Worm (Caenorhabditis elegans): ENCODE data around the gene M163.21.

Gene M163.21

DNA sequence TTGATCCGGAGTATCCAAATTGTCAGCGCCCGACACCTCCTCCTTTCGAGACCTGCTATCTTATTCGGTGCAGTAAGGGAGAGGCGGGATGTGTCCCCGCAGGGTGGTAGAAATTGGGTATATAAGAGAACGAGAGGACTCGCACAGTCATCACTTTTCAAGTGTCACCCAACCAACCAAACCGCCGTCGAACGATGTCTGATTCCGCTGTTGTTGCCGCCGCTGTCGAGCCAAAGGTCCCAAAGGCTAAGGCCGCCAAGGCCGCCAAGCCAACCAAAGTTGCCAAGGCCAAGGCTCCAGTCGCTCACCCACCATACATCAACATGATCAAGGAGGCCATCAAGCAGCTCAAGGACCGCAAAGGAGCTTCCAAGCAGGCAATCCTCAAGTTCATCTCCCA lies 23.3 kb downstream of the M163.21 start, which contains the start of gene his-24 (continued):
- TF ChIP-seq ces-1 (GFP tag; optimal IDR thresholded peaks at IDR 0.05) = no peak
- no peak for TF ChIP-seq skn-1 (tag; optimal IDR thresholded peaks at IDR 0.05)
- peak; percentile 99 for TF ChIP-seq aha-1 (tag)
- TF ChIP-seq ceh-62 (tag; optimal IDR thresholded peaks at IDR 0.05) = no peak
- TF ChIP-seq F10B5.3 (tag; optimal IDR thresholded peaks at IDR 0.05) = no peak
- no peak for TF ChIP-seq tag-97 (GFP tag; IDR thresholded peaks at IDR 0.05)
- no peak for TF ChIP-seq unc-130 (GFP tag; optimal IDR thresholded peaks at IDR 0.05)
- TF ChIP-seq php-3 (GFP tag; IDR thresholded peaks at IDR 0.05) = peak; percentile 65
- TF ChIP-seq zag-1 (tag; optimal IDR thresholded peaks at IDR 0.05) = no peak
- TF ChIP-seq lir-3 (tag; optimal IDR thresholded peaks at IDR 0.05) = no peak
- TF ChIP-seq gei-8 (GFP tag; optimal IDR thresholded peaks at IDR 0.05) = no peak
- 0 out of 2 replicates have a peak, but pooled peaks have one; percentile 34 for TF ChIP-seq madf-9 (GFP tag; conservative IDR thresholded peaks at IDR 0.05)
- TF ChIP-seq nhr-42 (GFP tag; IDR thresholded peaks at IDR 0.05) = peak; percentile 59; the same call in 1 of the 2 replicates
- TF ChIP-seq lsy-2 (tag; optimal IDR thresholded peaks at IDR 0.05) = peak in 1 of 2 experiments; percentile 70
- TF ChIP-seq dmd-9 (GFP tag; IDR thresholded peaks at IDR 0.05) = peak; percentile 66; the same call in 1 of the 2 replicates
- no peak for TF ChIP-seq Y105C5A.15 (GFP tag; IDR thresholded peaks at IDR 0.05)
- peak; percentile 56; the same call in 1 of the 2 replicates for TF ChIP-seq egl-43 (GFP tag; IDR thresholded peaks at IDR 0.05)
- no peak for TF ChIP-seq daf-12 (tag; optimal IDR thresholded peaks at IDR 0.05)
- TF ChIP-seq hlh-30 (tag; optimal IDR thresholded peaks at IDR 0.05; ENCODE audit: insufficient read depth) = peak; percentile 71
- no peak for TF ChIP-seq ztf-11 (tag; optimal IDR thresholded peaks at IDR 0.05)
- TF ChIP-seq hif-1 (tag; optimal IDR thresholded peaks at IDR 0.05) = peak in 1 of 2 experiments; percentile 51
- 0 out of 2 replicates have a peak, but pooled peaks have one; percentile 32 for TF ChIP-seq vab-7 (GFP tag; IDR thresholded peaks at IDR 0.05)
- TF ChIP-seq mxl-2 (GFP tag; conservative IDR thresholded peaks at IDR 0.05) = 0 out of 2 replicates have a peak, but pooled peaks have one; percentile 40
- no peak for TF ChIP-seq nhr-10 (tag; optimal IDR thresholded peaks at IDR 0.05)
- TF ChIP-seq ceh-32 (tag; optimal IDR thresholded peaks at IDR 0.05; ENCODE audit: poor library complexity) = no peak
- TF ChIP-seq egl-27 (tag; optimal IDR thresholded peaks at IDR 0.05) = no peak
- TF ChIP-seq set-16 (GFP tag; IDR thresholded peaks at IDR 0.05) = no peak
- TF ChIP-seq nhr-25 (tag; optimal IDR thresholded peaks at IDR 0.05; ENCODE audit: borderline replicate concordance, insufficient read depth) = peak; percentile 18
- TF ChIP-seq ZK337.2 (GFP tag; IDR thresholded peaks at IDR 0.05) = no peak
- TF ChIP-seq fkh-10 (GFP tag; optimal IDR thresholded peaks at IDR 0.05) = peak; percentile 6
- TF ChIP-seq fos-1 (tag; optimal IDR thresholded peaks at IDR 0.05) = no peak
- TF ChIP-seq ctbp-1 (GFP tag; IDR thresholded peaks at IDR 0.05) = peak; percentile 62; the same call in 1 of the 2 replicates
- no peak for TF ChIP-seq zfp-2 (tag; optimal IDR thresholded peaks at IDR 0.05)
- TF ChIP-seq snpc-1.2 (GFP tag; IDR thresholded peaks at IDR 0.05) = no peak
- peak; percentile 63 for TF ChIP-seq nhr-77 (tag; optimal IDR thresholded peaks at IDR 0.05)
- peak; percentile 59 for TF ChIP-seq rbr-2 (tag; optimal IDR thresholded peaks at IDR 0.05)
- TF ChIP-seq lin-1 (GFP tag; IDR thresholded peaks at IDR 0.05) = no peak
- no peak for TF ChIP-seq T20F7.1 (GFP tag; optimal IDR thresholded peaks at IDR 0.05)
- no peak for TF ChIP-seq ZK546.5 (tag; optimal IDR thresholded peaks at IDR 0.05)
- peak; percentile 70 for TF ChIP-seq pha-4 (GFP tag; IDR thresholded peaks at IDR 0.05)
- TF ChIP-seq pha-4 (tag; optimal IDR thresholded peaks at IDR 0.05) = no peak

ce11 chrX:14490486-14490885 lies 23.9 kb downstream of the M163.21 start:
- TF ChIP-seq set-16 (GFP tag; IDR thresholded peaks at IDR 0.05) (peak; percentile 96), unc-39 (tag; optimal IDR thresholded peaks at IDR 0.05) (no peak), ces-1 (GFP tag; optimal IDR thresholded peaks at IDR 0.05) (no peak), egl-43 (GFP tag; IDR thresholded peaks at IDR 0.05) (peak; percentile 55; the same call in 1 of the 2 replicates), fkh-10 (GFP tag; optimal IDR thresholded peaks at IDR 0.05) (no peak), madf-5 (GFP tag; IDR thresholded peaks at IDR 0.05) (0 out of 4 replicates have a peak, but pooled peaks of 1 of the 2 experiments have one; percentile 21)
